Fruit fly (Drosophila melanogaster) Kc167 (cell line): ENCODE data around the gene CG34404.

ENCODE experiments used
- Myc ChIP-seq: fragments of >200 bp; optimal IDR thresholded peaks from 2 replicates; lab custom pipeline; 2017; ENCODE audit warnings: missing external identifiers
- Sin3A ChIP-seq: fragments of >200 bp; optimal IDR thresholded peaks from 2 replicates; lab custom pipeline; 2018; ENCODE audit warnings: missing external identifiers
- h ChIP-seq: fragments of >200 bp; optimal IDR thresholded peaks from 3 replicates; lab custom pipeline; 2018; ENCODE audit warnings: missing external identifiers
- insv ChIP-seq: fragments of >200 bp; optimal IDR thresholded peaks from 3 replicates; lab custom pipeline; 2018; ENCODE audit warnings: missing external identifiers
- psq ChIP-seq: fragments of >200 bp; optimal IDR thresholded peaks from 2 replicates; lab custom pipeline; 2017; ENCODE audit warnings: missing external identifiers
- ttk ChIP-seq: sonication (Bioruptor generic); optimal IDR thresholded peaks from 2 replicates; lab custom pipeline; 2017; ENCODE audit warnings: missing external identifiers

CG34404 gene

DNA sequence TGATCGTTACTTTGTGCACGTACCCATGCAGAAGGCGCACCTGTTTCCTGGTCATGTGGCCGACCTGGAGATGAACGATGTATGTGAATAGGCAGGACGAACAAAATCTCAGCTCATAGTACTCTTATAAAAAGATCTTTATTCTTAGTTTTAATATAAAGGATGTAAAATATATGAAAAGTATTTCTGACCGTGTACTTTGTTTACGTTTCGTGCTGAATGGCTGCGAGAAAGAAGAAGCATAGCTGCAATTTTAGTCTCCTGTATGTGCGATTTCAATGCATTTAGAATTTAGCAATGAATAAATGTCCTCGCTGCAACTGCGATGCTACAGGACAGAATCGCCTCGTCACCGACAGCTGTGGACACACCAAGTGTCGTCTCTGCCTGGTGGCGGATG lies 19.6 kb downstream of the CG34404 start, which contains the start of the genes CG42726 and CG42727:
Gene CG42726 (plus strand): TSS at position 227 of the 400 bp plus-strand sequence.
Gene CG42727 (plus strand): TSS at position 227 of the 400 bp plus-strand sequence.
- TF ChIP-seq ttk (lab: Kevin White, UChicago) (no peak), h (lab: Kevin White, UChicago) (no peak), Sin3A (lab: Kevin White, UChicago) (no peak), insv (lab: Kevin White, UChicago) (no peak), Myc (lab: Kevin White, UChicago) (no peak), psq (lab: Kevin White, UChicago) (no peak)

- no peak for TF ChIP-seq Myc (lab: Kevin White, UChicago)
- no peak for TF ChIP-seq Sin3A (lab: Kevin White, UChicago)
- TF ChIP-seq ttk (lab: Kevin White, UChicago) = no peak
- TF ChIP-seq insv (lab: Kevin White, UChicago) = no peak
- TF ChIP-seq h (lab: Kevin White, UChicago) = no peak
- no peak for TF ChIP-seq psq (lab: Kevin White, UChicago)
These were observed 21.5 kb downstream of the CG34404 start, which contains the start of the genes Surf4 and CG31301 for dm6 chr3R:15346018-15346383. Gene Surf4 (minus strand): TSS chr3R:15346176. Gene CG31301 (plus strand): TSS chr3R:15346205.

DNA sequence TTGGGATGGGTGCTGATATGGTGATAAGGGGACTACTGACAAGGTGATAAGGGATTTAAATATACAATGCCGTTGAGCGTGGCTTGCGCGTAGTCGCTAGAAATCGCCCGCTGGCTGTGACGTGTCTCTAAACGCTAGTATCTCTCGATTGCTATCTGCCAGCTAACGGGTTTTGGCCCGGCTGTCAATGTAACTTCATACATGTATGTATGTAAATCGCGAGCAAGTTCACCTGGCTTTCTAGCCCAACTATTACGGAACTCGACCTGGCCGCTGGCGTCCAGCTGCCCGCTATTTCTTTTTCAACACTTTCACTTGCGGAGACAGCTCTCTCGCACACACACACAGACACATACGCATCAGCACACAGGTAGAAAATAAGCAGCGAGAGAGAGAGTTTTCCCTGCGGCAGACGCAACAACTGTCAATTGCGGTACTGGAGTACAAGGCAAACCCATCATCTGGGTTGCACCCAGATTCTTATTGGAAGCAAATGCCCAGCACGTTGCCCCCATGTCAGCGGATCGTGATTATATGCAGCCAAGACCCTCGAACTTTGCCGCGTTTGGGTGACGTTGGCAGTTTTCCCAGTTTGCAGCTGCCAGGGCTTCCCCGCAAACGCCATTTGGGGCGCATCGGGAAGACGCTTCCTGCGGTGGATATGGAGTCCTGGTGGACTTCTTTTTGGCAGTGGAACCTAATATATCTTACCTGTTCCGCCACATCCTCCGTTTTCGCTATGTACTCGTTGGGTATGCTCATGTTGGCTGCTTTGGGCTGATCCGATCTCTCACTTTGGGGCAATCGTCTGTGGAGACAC lies 22.1 kb downstream of the CG34404 start:
- TF ChIP-seq h (lab: Kevin White, UChicago) (no peak), Myc (lab: Kevin White, UChicago) (no peak), Sin3A (lab: Kevin White, UChicago) (no peak), psq (lab: Kevin White, UChicago) (no peak), insv (lab: Kevin White, UChicago) (no peak), ttk (lab: Kevin White, UChicago) (no peak)

DNA sequence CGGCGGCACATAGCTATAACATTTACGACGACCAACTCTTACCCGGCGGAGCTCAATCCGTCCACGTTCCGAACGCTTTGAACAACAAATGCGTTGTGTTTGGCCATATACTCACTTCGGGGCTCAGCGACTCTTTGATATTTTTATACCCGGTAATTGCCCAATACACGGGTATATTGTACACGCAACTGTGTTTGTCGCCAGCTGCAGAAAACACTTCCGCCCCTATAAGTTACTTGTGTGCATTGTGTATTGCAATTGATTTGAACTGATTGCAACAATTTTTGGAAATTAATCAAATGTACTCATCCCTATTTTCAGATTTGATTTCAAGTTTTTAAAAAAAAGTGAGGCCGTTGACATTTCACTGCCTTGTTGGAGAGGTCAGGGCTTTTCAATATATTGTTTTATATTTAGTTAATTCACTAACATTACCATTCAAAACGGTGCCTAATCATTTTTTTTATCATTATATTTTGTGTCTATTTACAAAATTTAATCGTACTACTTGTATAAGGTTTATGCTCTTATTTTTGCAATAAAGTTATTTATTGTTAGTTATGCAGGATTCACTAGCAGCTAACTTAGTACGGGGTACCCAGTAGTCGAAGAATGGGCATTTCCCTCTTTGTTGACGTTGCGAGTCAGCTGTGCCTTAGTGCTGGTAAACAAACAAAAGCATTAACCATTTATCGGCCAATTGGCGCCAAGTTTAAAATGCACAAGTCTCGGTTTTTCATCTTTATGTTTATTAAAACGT lies 24.4 kb downstream of the CG34404 start, which contains the start of gene Nagk:
Gene Nagk (minus strand): TSS at position 331 of the 760 bp plus-strand sequence.
- TF ChIP-seq psq (lab: Kevin White, UChicago) (no peak), ttk (lab: Kevin White, UChicago) (no peak), Myc (lab: Kevin White, UChicago) (no peak), insv (lab: Kevin White, UChicago) (no peak), h (lab: Kevin White, UChicago) (no peak), Sin3A (lab: Kevin White, UChicago) (no peak)

DNA sequence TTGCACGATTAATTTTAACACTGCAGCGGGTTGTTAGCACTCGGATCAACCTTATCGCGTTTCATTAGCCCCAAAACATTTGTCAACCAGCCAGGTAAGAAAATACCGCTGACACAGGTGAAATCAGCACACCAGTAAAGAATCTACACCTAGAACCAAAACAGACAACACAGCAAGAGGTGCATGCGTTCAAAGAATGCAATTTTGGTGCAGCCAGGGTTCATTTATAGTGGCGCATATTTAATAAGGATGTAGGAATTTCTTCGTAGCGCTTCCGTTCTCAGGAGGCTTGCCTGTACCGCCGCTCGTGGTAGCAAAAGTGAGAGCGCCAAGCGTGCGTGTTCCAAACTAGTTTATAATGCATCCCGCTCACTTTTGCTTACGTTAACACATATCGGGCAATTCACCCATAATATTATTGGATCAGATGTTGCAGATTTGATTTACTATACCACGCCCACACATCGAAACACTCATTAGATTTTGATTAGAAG lies 25.0 kb downstream of the CG34404 start:
- TF ChIP-seq Sin3A (lab: Kevin White, UChicago) (no peak), ttk (lab: Kevin White, UChicago) (no peak), h (lab: Kevin White, UChicago) (no peak)

DNA sequence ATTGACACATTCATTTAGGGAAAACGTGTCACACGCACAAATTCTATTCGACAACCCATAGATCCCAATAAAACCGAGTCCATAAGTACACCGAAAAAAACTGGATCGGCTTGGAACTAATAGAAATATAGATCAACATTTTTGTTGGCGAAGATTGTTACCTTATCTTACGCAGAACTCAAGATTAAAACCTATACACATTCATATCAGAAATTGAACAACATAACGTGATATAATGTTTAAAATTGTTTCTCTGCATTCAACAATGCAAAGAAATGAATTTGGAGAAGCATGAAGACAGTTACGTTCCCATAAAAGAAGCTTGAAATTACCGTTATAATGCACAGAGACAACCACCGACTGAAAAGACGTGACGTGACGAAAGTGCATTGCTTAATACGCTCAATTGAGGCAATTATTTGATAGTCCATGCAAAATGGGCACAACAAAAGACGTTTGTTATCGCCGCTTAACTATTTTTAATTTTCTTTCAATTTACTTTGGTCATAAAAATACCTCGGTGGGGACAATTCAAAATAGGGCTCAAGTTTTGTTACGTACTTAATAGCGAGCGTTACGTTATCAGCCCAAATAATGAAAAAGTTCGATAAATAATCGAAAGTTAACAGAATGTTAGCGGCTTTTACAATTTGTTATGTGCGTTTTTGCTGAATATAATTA lies 27.3 kb downstream of the CG34404 start, which contains the start of gene SerRS-m:
Gene SerRS-m (plus strand): TSS at position 616 of the 681 bp plus-strand sequence.
- no peak for TF ChIP-seq Myc (lab: Kevin White, UChicago)
- no peak for TF ChIP-seq insv (lab: Kevin White, UChicago)
- no peak for TF ChIP-seq psq (lab: Kevin White, UChicago)
- no peak for TF ChIP-seq ttk (lab: Kevin White, UChicago)
- TF ChIP-seq h (lab: Kevin White, UChicago) = no peak
- TF ChIP-seq Sin3A (lab: Kevin White, UChicago) = no peak

DNA sequence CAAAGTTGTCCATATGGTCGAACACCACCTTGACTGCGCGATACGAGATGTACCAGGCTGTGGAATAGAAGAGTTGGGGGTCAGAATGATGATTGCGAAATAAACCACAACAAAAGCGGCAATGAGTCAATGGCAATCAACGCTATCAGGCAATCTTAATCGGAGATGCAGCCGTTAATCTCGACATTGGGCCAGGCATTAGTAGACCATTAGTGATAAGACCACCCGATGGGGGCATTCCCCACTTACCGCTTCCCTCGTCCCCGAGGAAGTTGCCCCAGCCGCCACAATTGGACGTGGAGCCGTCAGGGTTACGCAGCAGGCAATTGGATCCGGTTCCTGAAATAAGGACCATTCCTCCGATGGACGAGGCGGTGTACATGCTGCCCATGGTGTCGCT lies 28.4 kb downstream of the CG34404 start:
- TF ChIP-seq h (lab: Kevin White, UChicago) (no peak), Sin3A (lab: Kevin White, UChicago) (no peak), Myc (lab: Kevin White, UChicago) (no peak), psq (lab: Kevin White, UChicago) (no peak), insv (lab: Kevin White, UChicago) (no peak)

DNA sequence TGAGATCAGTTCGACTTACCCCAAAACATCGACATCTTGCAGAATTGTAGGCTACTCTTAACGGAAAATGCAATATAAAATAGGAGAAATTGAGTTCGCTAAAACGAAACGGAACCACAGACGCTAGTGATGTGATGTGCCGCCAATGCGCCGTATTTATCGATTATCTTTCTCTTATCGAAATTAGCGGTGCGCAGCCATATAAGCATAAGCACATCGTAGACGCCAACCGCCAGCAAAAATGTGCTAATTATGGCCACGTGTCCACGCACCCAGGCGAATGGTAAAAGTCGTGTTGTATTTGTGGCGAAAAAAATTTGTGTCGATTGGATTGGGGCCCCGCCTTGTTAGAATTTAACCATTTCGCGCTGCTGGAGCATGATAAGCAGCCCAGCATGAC lies 34.5 kb downstream of the CG34404 start, which contains the start of the genes Fkbp39 and Cyfip:
Gene Fkbp39 (minus strand): TSS at position 140 of the 400 bp plus-strand sequence.
Gene Cyfip (plus strand): TSS at position 273 of the 400 bp plus-strand sequence.
- TF ChIP-seq ttk (lab: Kevin White, UChicago) = no peak
- no peak for TF ChIP-seq psq (lab: Kevin White, UChicago)
- TF ChIP-seq Myc (lab: Kevin White, UChicago) = no peak

- TF ChIP-seq ttk (lab: Kevin White, UChicago) = no peak
- no peak for TF ChIP-seq insv (lab: Kevin White, UChicago)
- TF ChIP-seq psq (lab: Kevin White, UChicago) = no peak
- TF ChIP-seq Sin3A (lab: Kevin White, UChicago) = no peak
- no peak for TF ChIP-seq h (lab: Kevin White, UChicago)
- no peak for TF ChIP-seq Myc (lab: Kevin White, UChicago)
These were observed 37.0 kb downstream of the CG34404 start, which contains the start of gene mRpL9 for dm6 chr3R:15330472-15330871. Gene mRpL9 (plus strand): TSS chr3R:15330738.

dm6 chr3R:15328083-15328779 lies 39.2 kb downstream of the CG34404 start, which contains the start of the genes CG6236 and ea:
Gene CG6236 (minus strand): TSS chr3R:15328269.
Gene ea (plus strand): TSS chr3R:15328729.
- TF ChIP-seq insv (lab: Kevin White, UChicago) (no peak), h (lab: Kevin White, UChicago) (no peak), psq (lab: Kevin White, UChicago) (no peak), Sin3A (lab: Kevin White, UChicago) (no peak), ttk (lab: Kevin White, UChicago) (no peak), Myc (lab: Kevin White, UChicago) (no peak)
